Fruit fly (Drosophila melanogaster) Kc167 (cell line): Measurements from ENCODE around the gene CG46280.

Source experiments
- Myc ChIP-seq: fragments of >200 bp; optimal IDR thresholded peaks from 2 replicates; lab custom pipeline; 2017; ENCODE audit warnings: missing external identifiers
- Sin3A ChIP-seq: fragments of >200 bp; optimal IDR thresholded peaks from 2 replicates; lab custom pipeline; 2018; ENCODE audit warnings: missing external identifiers
- h ChIP-seq: fragments of >200 bp; optimal IDR thresholded peaks from 3 replicates; lab custom pipeline; 2018; ENCODE audit warnings: missing external identifiers
- insv ChIP-seq: fragments of >200 bp; optimal IDR thresholded peaks from 3 replicates; lab custom pipeline; 2018; ENCODE audit warnings: missing external identifiers
- psq ChIP-seq: fragments of >200 bp; optimal IDR thresholded peaks from 2 replicates; lab custom pipeline; 2017; ENCODE audit warnings: missing external identifiers

- TF ChIP-seq psq = no peak
- no peak for TF ChIP-seq Myc (lab: Kevin White, UChicago)
- TF ChIP-seq h (lab: Kevin White, UChicago) = no peak
- no peak for TF ChIP-seq insv (lab: Kevin White, UChicago)
- TF ChIP-seq Sin3A (lab: Kevin White, UChicago) = no peak
Observed at dm6 chr3R:13036064-13036463, 5.6 kb upstream of the CG46280 start.
